Worm (Caenorhabditis elegans): ENCODE measurements around the gene acr-18.

DNA sequence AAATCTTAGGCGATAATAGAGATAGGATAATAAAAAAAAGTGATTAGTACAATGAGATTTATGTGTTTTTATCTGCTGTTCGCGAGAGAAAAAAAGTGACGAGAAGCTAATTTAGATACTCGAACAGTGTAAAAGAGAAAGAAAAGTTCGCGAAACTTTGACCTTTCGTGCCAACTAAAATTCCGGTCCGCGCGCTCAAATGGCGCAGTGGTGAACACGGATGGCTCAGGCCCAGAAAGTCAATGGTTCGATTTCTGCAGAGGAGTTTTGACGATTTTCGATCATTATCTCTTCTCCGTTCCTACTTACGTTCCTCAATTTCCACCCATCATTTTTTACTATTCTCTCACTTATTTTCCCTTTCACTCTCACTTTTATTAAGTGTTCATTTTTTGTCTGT, 42.5 kb downstream of the acr-18 start:
- TF ChIP-seq sea-1 (GFP tag; conservative IDR thresholded peaks at IDR 0.05), result no peak
- no peak for TF ChIP-seq flt-1 (GFP tag; IDR thresholded peaks at IDR 0.05)
- TF ChIP-seq pes-1 (GFP tag; IDR thresholded peaks at IDR 0.05), result no peak
- no peak for TF ChIP-seq aly-1 (tag; optimal IDR thresholded peaks at IDR 0.05)
- no peak for TF ChIP-seq hmg-4 (GFP tag; optimal IDR thresholded peaks at IDR 0.05)
- TF ChIP-seq ama-1 (optimal IDR thresholded peaks at IDR 0.05), result no peak
- TF ChIP-seq F13C5.2 (tag; optimal IDR thresholded peaks at IDR 0.05), result no peak
- TF ChIP-seq hmbx-1 (tag; optimal IDR thresholded peaks at IDR 0.05), result no peak
- no peak for TF ChIP-seq tbx-37 (GFP tag; conservative IDR thresholded peaks at IDR 0.05)
- TF ChIP-seq tbx-11 (GFP tag; IDR thresholded peaks at IDR 0.05), result no peak
- TF ChIP-seq B0310.2 (tag; optimal IDR thresholded peaks at IDR 0.05), result no peak

Measured in whole organism, early embryonic.